Worm (Caenorhabditis elegans): Measurements from ENCODE around the gene srx-88.

- TF ChIP-seq egrh-3 (GFP tag; IDR thresholded peaks at IDR 0.05) (no peak), B0035.1 (tag; optimal IDR thresholded peaks at IDR 0.05) (no peak), hmg-20 (GFP tag; IDR thresholded peaks at IDR 0.05) (no peak), snpc-4 (GFP tag; optimal IDR thresholded peaks at IDR 0.05) (no peak), snpc-4 (tag; optimal IDR thresholded peaks at IDR 0.05) (no peak), him-1 (tag; optimal IDR thresholded peaks at IDR 0.05) (no peak), unc-130 (GFP tag; optimal IDR thresholded peaks at IDR 0.05) (no peak)
These were observed 10.1 kb downstream of the srx-88 start, which contains the start of gene srx-80 for ce11 chrV:11593427-11593826.

Measured in whole organism, young adult.